Fruit fly (Drosophila melanogaster) whole organism, embryonic: ENCODE data around the gene CG14258.
A peak's percentile ranks its signal among the peaks of the same experiment; 100 is the strongest.

Experiments used
- Antp ChIP-seq: fragments of 200-800 bp; sonication (Bioruptor generic); optimal IDR thresholded peaks from 3 replicates; lab custom pipeline; 2016; ENCODE audit warnings: missing biosample characterization, missing genetic modification characterization
- Atf-2 ChIP-seq: fragments of 200-800 bp; sonication (Bioruptor generic); optimal IDR thresholded peaks from 2 replicates; lab custom pipeline; 2016; ENCODE audit warnings: missing biosample characterization, missing genetic modification characterization
- CG10147 ChIP-seq: fragments of 200-800 bp; sonication (Bioruptor generic); optimal IDR thresholded peaks from 2 replicates; lab custom pipeline; 2019; ENCODE audit warnings: missing biosample characterization, mild to moderate bottlenecking, missing genetic modification characterization, moderate library complexity
- CG10267 ChIP-seq: fragments of 200-800 bp; sonication (Bioruptor generic); optimal IDR thresholded peaks from 2 replicates; lab custom pipeline; 2018; ENCODE audit warnings: missing biosample characterization, mild to moderate bottlenecking, missing genetic modification characterization, moderate library complexity
- CG11085 ChIP-seq: fragments of 200-800 bp; sonication (Bioruptor generic); IDR thresholded peaks from 2 replicates; pipeline ENCODE4 v1.3.6; 2022; ENCODE audit warnings: missing biosample characterization, missing genetic modification characterization
- CG11247 ChIP-seq: fragments of 200-800 bp; sonication (Bioruptor generic); IDR thresholded peaks from 2 replicates; pipeline ENCODE4 v1.3.6; 2022; ENCODE audit warnings: missing biosample characterization, missing genetic modification characterization
- CG11456 ChIP-seq: fragments of 200-800 bp; sonication (Bioruptor generic); IDR thresholded peaks from 3 replicates; pipeline ENCODE4 v1.3.6; 2022; ENCODE audit warnings: missing biosample characterization, missing genetic modification characterization
- CG11723 ChIP-seq: fragments of 200-800 bp; sonication (Bioruptor generic); optimal IDR thresholded peaks from 2 replicates; lab custom pipeline; 2017; ENCODE audit warnings: missing biosample characterization, mild to moderate bottlenecking, missing genetic modification characterization
- CG12155 ChIP-seq: fragments of 200-800 bp; sonication (Bioruptor generic); optimal IDR thresholded peaks from 3 replicates; lab custom pipeline; 2016; ENCODE audit warnings: missing biosample characterization, missing genetic modification characterization
- CG13287 ChIP-seq: fragments of 200-800 bp; sonication (Bioruptor generic); IDR thresholded peaks from 2 replicates; pipeline ENCODE4 v1.3.6; 2022; ENCODE audit warnings: missing biosample characterization, missing genetic modification characterization; ENCODE audit not compliant: partially characterized antibody
- CG1647 ChIP-seq: fragments of 200-800 bp; sonication (Bioruptor generic); optimal IDR thresholded peaks from 3 replicates; lab custom pipeline; 2016; ENCODE audit warnings: missing biosample characterization, missing genetic modification characterization
- CG1832 ChIP-seq: fragments of 200-800 bp; sonication (Bioruptor generic); optimal IDR thresholded peaks from 2 replicates; lab custom pipeline; 2017; ENCODE audit warnings: missing biosample characterization, mild to moderate bottlenecking, missing genetic modification characterization, inconsistent platforms
- CG2129 ChIP-seq: fragments of 200-800 bp; sonication (Bioruptor generic); IDR thresholded peaks from 2 replicates; pipeline ENCODE4 v1.3.6; 2022; ENCODE audit warnings: missing biosample characterization, missing genetic modification characterization; ENCODE audit not compliant: partially characterized antibody
- CG2889 ChIP-seq: fragments of 200-800 bp; sonication (Bioruptor generic); IDR thresholded peaks from 3 replicates; pipeline ENCODE4 v1.3.6; 2022; ENCODE audit warnings: missing biosample characterization, missing genetic modification characterization
- CG31365 ChIP-seq: fragments of 200-800 bp; sonication (Bioruptor generic); optimal IDR thresholded peaks from 2 replicates; lab custom pipeline; 2018; ENCODE audit warnings: missing biosample characterization, mild to moderate bottlenecking, missing genetic modification characterization
- CG31441 ChIP-seq: fragments of 200-800 bp; sonication (Bioruptor generic); IDR thresholded peaks from 2 replicates; pipeline ENCODE4 v1.3.6; 2022; ENCODE audit warnings: missing biosample characterization, missing genetic modification characterization
- CG42726 ChIP-seq: fragments of 200-800 bp; sonication (Bioruptor generic); IDR thresholded peaks from 2 replicates; pipeline ENCODE4 v1.3.6; 2022; ENCODE audit warnings: missing biosample characterization, missing genetic modification characterization; ENCODE audit not compliant: partially characterized antibody
- CG4820 ChIP-seq: fragments of 200-800 bp; sonication (Bioruptor generic); optimal IDR thresholded peaks from 3 replicates; lab custom pipeline; 2016; ENCODE audit warnings: missing biosample characterization, missing genetic modification characterization
- CG5245 ChIP-seq: fragments of 200-800 bp; sonication (Bioruptor generic); optimal IDR thresholded peaks from 3 replicates; lab custom pipeline; 2016; ENCODE audit warnings: missing biosample characterization, missing genetic modification characterization
- CG6813 ChIP-seq: fragments of 200-800 bp; sonication (Bioruptor generic); optimal IDR thresholded peaks from 2 replicates; lab custom pipeline; 2017; ENCODE audit warnings: missing biosample characterization, missing genetic modification characterization, mild to moderate bottlenecking, moderate library complexity, missing genetic modification reagents
- D ChIP-seq, 2 experiments: fragments of 200-800 bp in 1 of 2; fragments of >200 bp in 1 of 2; sonication (Bioruptor generic) in 1 of 2; optimal IDR thresholded peaks; 2 replicates in 1 of 2; 3 replicates in 1 of 2; lab custom pipeline; 2017; ENCODE audit warnings: mild to moderate bottlenecking in 1 of 2, missing biosample characterization in 1 of 2, missing genetic modification characterization in 1 of 2, missing genetic modification reagents in 1 of 2
- Elba2 ChIP-seq: fragments of 200-800 bp; sonication (Bioruptor generic); optimal IDR thresholded peaks from 3 replicates; lab custom pipeline; 2016; ENCODE audit warnings: missing biosample characterization, missing genetic modification characterization
- Ets65A ChIP-seq: fragments of 200-800 bp; sonication (Bioruptor generic); peaks from one replicate; lab custom pipeline; 2016; ENCODE audit warnings: missing biosample characterization, missing genetic modification characterization
- Hmr ChIP-seq: fragments of 200-800 bp; sonication (Bioruptor generic); optimal IDR thresholded peaks from 3 replicates; lab custom pipeline; 2017; ENCODE audit warnings: mild to moderate bottlenecking, missing biosample characterization, missing genetic modification reagents, missing genetic modification characterization
- Hr39 ChIP-seq: fragments of >200 bp; optimal IDR thresholded peaks from 2 replicates; lab custom pipeline; 2017
- Hr51 ChIP-seq, 2 experiments: fragments of 200-800 bp; sonication (Bioruptor generic); optimal IDR thresholded peaks; 2 replicates in 1 of 2; 3 replicates in 1 of 2; lab custom pipeline; 2016 to 2018; ENCODE audit warnings: missing biosample characterization in 2 of 2, missing genetic modification characterization in 2 of 2, mild to moderate bottlenecking in 1 of 2, moderate library complexity in 1 of 2
- NFAT ChIP-seq: fragments of 200-800 bp; sonication (Bioruptor generic); IDR thresholded peaks from 2 replicates; pipeline ENCODE4 v1.3.6; 2022; ENCODE audit warnings: missing biosample characterization, missing genetic modification characterization
- NfI ChIP-seq: fragments of 200-800 bp; sonication (Bioruptor generic); optimal IDR thresholded peaks from 3 replicates; lab custom pipeline; 2018; ENCODE audit warnings: missing biosample characterization, mild to moderate bottlenecking, missing genetic modification characterization, moderate library complexity
- Oli ChIP-seq: fragments of 200-800 bp; sonication (Bioruptor generic); optimal IDR thresholded peaks from 2 replicates; lab custom pipeline; 2018; ENCODE audit warnings: missing biosample characterization, mild to moderate bottlenecking, missing genetic modification characterization, moderate library complexity
- Opbp ChIP-seq: fragments of 200-800 bp; sonication (Bioruptor generic); IDR thresholded peaks from 3 replicates; pipeline ENCODE4 v1.3.6; 2022; ENCODE audit warnings: missing biosample characterization, missing genetic modification characterization; ENCODE audit not compliant: partially characterized antibody
- Scr ChIP-seq: fragments of 200-800 bp; sonication (Bioruptor generic); IDR thresholded peaks from 2 replicates; pipeline ENCODE4 v1.3.6; 2022; ENCODE audit warnings: missing biosample characterization, missing genetic modification characterization; ENCODE audit not compliant: partially characterized antibody
- Sin3A ChIP-seq: fragments of >200 bp; optimal IDR thresholded peaks from 2 replicates; lab custom pipeline; 2018
- Sry-δ ChIP-seq: fragments of 200-800 bp; sonication (Bioruptor generic); optimal IDR thresholded peaks from 2 replicates; lab custom pipeline; 2016; ENCODE audit warnings: missing biosample characterization, missing genetic modification characterization
- Vsx1 ChIP-seq: fragments of 200-800 bp; sonication (Bioruptor generic); optimal IDR thresholded peaks from 2 replicates; lab custom pipeline; 2017; ENCODE audit warnings: missing biosample characterization, mild to moderate bottlenecking, missing genetic modification characterization, missing genetic modification reagents
- Xrp1 ChIP-seq: fragments of 200-800 bp; sonication (Bioruptor generic); IDR thresholded peaks from 2 replicates; pipeline ENCODE4 v1.3.6; 2022; ENCODE audit warnings: missing biosample characterization, missing genetic modification characterization
- abd-A ChIP-seq: fragments of 200-800 bp; sonication (Bioruptor generic); optimal IDR thresholded peaks from 3 replicates; lab custom pipeline; 2019; ENCODE audit warnings: missing biosample characterization, mild to moderate bottlenecking, missing genetic modification characterization, moderate library complexity
- ato ChIP-seq: fragments of 200-800 bp; sonication (Bioruptor generic); IDR thresholded peaks from 2 replicates; pipeline ENCODE4 v1.3.6; 2022; ENCODE audit warnings: missing biosample characterization, missing genetic modification characterization; ENCODE audit not compliant: partially characterized antibody
- chn ChIP-seq: fragments of 200-800 bp; sonication (Bioruptor generic); optimal IDR thresholded peaks from 2 replicates; lab custom pipeline; 2016; ENCODE audit warnings: missing biosample characterization, missing genetic modification characterization
- ewg ChIP-seq: fragments of 200-800 bp; sonication (Bioruptor generic); optimal IDR thresholded peaks from 3 replicates; lab custom pipeline; 2017; ENCODE audit warnings: mild to moderate bottlenecking, missing biosample characterization, missing genetic modification reagents, missing genetic modification characterization
- nau ChIP-seq: fragments of 200-800 bp; sonication (Bioruptor generic); optimal IDR thresholded peaks from 3 replicates; lab custom pipeline; 2017; ENCODE audit warnings: missing biosample characterization, mild to moderate bottlenecking, missing genetic modification characterization, missing genetic modification reagents
- nerfin-2 ChIP-seq: fragments of 200-800 bp; sonication (Bioruptor generic); IDR thresholded peaks from 2 replicates; pipeline ENCODE4 v1.3.6; 2022; ENCODE audit warnings: missing biosample characterization, missing genetic modification characterization; ENCODE audit not compliant: partially characterized antibody
- nmo ChIP-seq: fragments of 200-800 bp; sonication (Bioruptor generic); optimal IDR thresholded peaks from 2 replicates; lab custom pipeline; 2018; ENCODE audit warnings: missing biosample characterization, mild to moderate bottlenecking, missing genetic modification characterization, moderate library complexity
- scrt ChIP-seq: fragments of 200-800 bp; sonication (Bioruptor generic); optimal IDR thresholded peaks from 2 replicates; lab custom pipeline; 2018; ENCODE audit warnings: missing biosample characterization, mild to moderate bottlenecking, missing genetic modification characterization, moderate library complexity
- sens ChIP-seq: fragments of 200-800 bp; sonication (Bioruptor generic); peaks from one replicate; lab custom pipeline; 2016; ENCODE audit warnings: missing biosample characterization, missing genetic modification characterization
- ssp ChIP-seq: fragments of 200-800 bp; sonication (Bioruptor generic); IDR thresholded peaks from 2 replicates; pipeline ENCODE4 v1.3.6; 2022; ENCODE audit warnings: missing biosample characterization, missing genetic modification characterization
- tio ChIP-seq: fragments of 200-800 bp; sonication (Bioruptor generic); optimal IDR thresholded peaks from 2 replicates; lab custom pipeline; 2017; ENCODE audit warnings: missing biosample characterization, missing genetic modification characterization, inconsistent platforms
- trem ChIP-seq: fragments of 200-800 bp; optimal IDR thresholded peaks from 3 replicates; lab custom pipeline; 2019; ENCODE audit warnings: missing biosample characterization, mild to moderate bottlenecking, missing genetic modification characterization, moderate library complexity
- twi ChIP-seq: fragments of 200-800 bp; optimal IDR thresholded peaks from 2 replicates; lab custom pipeline; 2019; ENCODE audit warnings: missing biosample characterization, mild to moderate bottlenecking, missing genetic modification characterization, moderate library complexity
- vnd ChIP-seq: fragments of 200-800 bp; sonication (Bioruptor generic); IDR thresholded peaks from 3 replicates; pipeline ENCODE4 v1.3.6; 2022; ENCODE audit warnings: missing biosample characterization, missing genetic modification characterization; ENCODE audit not compliant: partially characterized antibody

Gene CG14258

DNA sequence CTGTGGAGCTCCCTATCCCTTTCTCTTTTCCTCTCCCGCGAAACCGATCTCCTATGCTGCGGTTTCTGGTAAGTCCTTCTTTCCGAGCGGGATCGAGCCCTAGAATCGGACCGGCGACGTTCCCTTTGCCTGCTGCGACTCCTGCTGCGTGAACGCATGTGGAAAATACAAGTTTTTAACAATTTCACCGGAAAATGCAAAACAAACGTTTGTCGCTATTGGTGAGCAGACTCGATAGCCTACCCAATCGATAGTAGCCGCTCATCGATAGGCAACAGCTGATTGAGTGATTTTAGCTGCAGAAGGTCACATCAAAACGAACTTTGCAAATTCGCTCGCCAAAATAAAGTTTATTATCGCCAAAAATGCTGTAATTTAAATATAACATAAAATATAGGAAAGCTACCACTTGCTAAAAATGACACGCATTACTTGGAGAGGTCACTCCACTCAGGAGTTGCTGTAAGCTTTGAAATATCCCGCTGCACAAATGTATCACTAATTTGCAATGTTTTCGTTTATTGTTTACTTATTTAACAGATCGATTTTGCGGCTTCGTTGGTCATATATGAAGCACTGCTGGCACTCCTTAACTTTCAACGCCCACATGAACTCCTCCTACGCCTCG lies 23.6 kb downstream of the CG14258 start, which contains the start of the genes CG6066 and CG5880 (continued):
- TF ChIP-seq CG4820 (GFP tag; lab: Kevin White, UChicago) (no peak), Sin3A (lab: Kevin White, UChicago) (peak; percentile 76), CG12155 (no peak), sens (GFP tag; lab: Kevin White, UChicago) (peak; percentile 62), CG6813 (GFP tag; lab: Kevin White, UChicago) (no peak), vnd (GFP tag; lab: Robert Waterston, UW) (peak; percentile 68), Sry-δ (GFP tag; lab: Kevin White, UChicago) (peak; percentile 84), Xrp1 (GFP tag; lab: Robert Waterston, UW) (no peak), tio (GFP tag; lab: Kevin White, UChicago) (no peak), CG11723 (no peak), CG11456 (no peak), CG10147 (no peak), CG2889 (GFP tag; lab: Robert Waterston, UW) (no peak), nerfin-2 (GFP tag; lab: Robert Waterston, UW) (peak; percentile 71), Atf-2 (GFP tag; lab: Kevin White, UChicago) (no peak), Opbp (peak; percentile 85), Antp (GFP tag; lab: Kevin White, UChicago) (no peak), Elba2 (no peak), nau (no peak), CG1647 (GFP tag; lab: Kevin White, UChicago) (no peak), trem (tag; lab: Kevin White, UChicago) (peak; percentile 37), Vsx1 (GFP tag; lab: Kevin White, UChicago) (no peak), Hr51 (GFP tag; optimal IDR thresholded peaks at IDR 0.05; lab: Kevin White, UChicago) (no peak), CG5245 (GFP tag; lab: Kevin White, UChicago) (no peak), ewg (GFP tag; lab: Kevin White, UChicago) (no peak), nmo (GFP tag; lab: Kevin White, UChicago) (peak; percentile 9), Hmr (GFP tag; lab: Kevin White, UChicago) (no peak), CG10267 (tag; lab: Kevin White, UChicago) (no peak), CG2129 (GFP tag; lab: Robert Waterston, UW) (peak; percentile 63; the same call in 1 of the 2 replicates), CG11247 (GFP tag; lab: Robert Waterston, UW) (no peak), CG42726 (GFP tag; lab: Robert Waterston, UW) (peak; percentile 58; the same call in 1 of the 2 replicates), NfI (GFP tag; lab: Kevin White, UChicago) (no peak), Oli (tag; lab: Kevin White, UChicago) (no peak), ato (GFP tag; lab: Robert Waterston, UW) (peak; percentile 83), CG13287 (GFP tag; lab: Robert Waterston, UW) (peak; percentile 91), CG31441 (GFP tag; lab: Robert Waterston, UW) (no peak), CG31365 (tag; lab: Kevin White, UChicago) (no peak), D (optimal IDR thresholded peaks at IDR 0.05; lab: Kevin White, UChicago) (no peak), D (GFP tag; optimal IDR thresholded peaks at IDR 0.05; lab: Kevin White, UChicago) (no peak), Ets65A (GFP tag; lab: Kevin White, UChicago) (peak; percentile 87), abd-A (no peak), ssp (no peak), Hr39 (no peak), chn (GFP tag; lab: Kevin White, UChicago) (no peak), NFAT (GFP tag; lab: Robert Waterston, UW) (no peak), scrt (no peak), twi (tag; lab: Kevin White, UChicago) (no peak), CG1832 (GFP tag; lab: Kevin White, UChicago) (peak; percentile 60), Scr (GFP tag; lab: Robert Waterston, UW) (peak; percentile 86), CG11085 (no peak)
